Worm (Caenorhabditis elegans) whole organism, L4 larva: ENCODE data around the gene cyp-35A4.

Experiments used
- ceh-62 ChIP-seq: sonication (generic microtip); optimal IDR thresholded peaks from 2 replicates; lab custom pipeline; 2017; ENCODE audit warnings: missing biosample characterization, missing genetic modification characterization
- nhr-76 ChIP-seq: fragments of 150-350 bp; optimal IDR thresholded peaks from 2 replicates; lab custom pipeline; 2014; ENCODE audit warnings: missing biosample characterization, missing genetic modification characterization

ce11 chrV:4046122-4046521 is 14.7 kb downstream of the cyp-35A4 start, which contains the start of gene phat-7:
- no peak for TF ChIP-seq ceh-62 (tag; lab: Kevin White, UChicago)
- TF ChIP-seq nhr-76 (tag; lab: Kevin White, UChicago) = no peak
